Worm (Caenorhabditis elegans) whole organism, mixed stage, embryonic: ENCODE measurements around the gene fbxc-31.
"Not testable (repeated sequence)": the region's sequence is repeated elsewhere in the genome, so short reads cannot be mapped to it uniquely, and the experiment has no call there.

Experiments used
- ceh-43 ChIP-seq: fragments of 200-800 bp; sonication (Bioruptor generic); optimal IDR thresholded peaks from 2 replicates; lab custom pipeline; 2018; ENCODE audit warnings: mild to moderate bottlenecking, missing genetic modification characterization, moderate library complexity, missing compliant biosample characterization
- ces-1 ChIP-seq: fragments of 150-350 bp; optimal IDR thresholded peaks from 2 replicates; lab custom pipeline; 2014; ENCODE audit warnings: missing biosample characterization, missing genetic modification reagents, missing genetic modification characterization
- cnd-1 ChIP-seq: fragments of 200-800 bp; sonication (Bioruptor generic); optimal IDR thresholded peaks from 2 replicates; lab custom pipeline; 2018; ENCODE audit warnings: mild to moderate bottlenecking, missing genetic modification characterization, missing compliant biosample characterization
- elt-3 ChIP-seq: fragments of 150-350 bp; optimal IDR thresholded peaks from 2 replicates; lab custom pipeline; 2014; ENCODE audit warnings: missing biosample characterization, missing genetic modification characterization
- mep-1 ChIP-seq: fragments of 150-350 bp; optimal IDR thresholded peaks from 2 replicates; lab custom pipeline; 2017; ENCODE audit warnings: missing biosample characterization, missing genetic modification reagents, missing genetic modification characterization, inconsistent platforms
- nhr-12 ChIP-seq: fragments of 150-350 bp; optimal IDR thresholded peaks from 2 replicates; lab custom pipeline; 2014; ENCODE audit warnings: missing biosample characterization, missing genetic modification characterization
- nhr-2 ChIP-seq: fragments of 150-350 bp; optimal IDR thresholded peaks from 2 replicates; lab custom pipeline; 2014; ENCODE audit warnings: missing biosample characterization, missing genetic modification characterization
- nhr-237 ChIP-seq: fragments of 150-350 bp; optimal IDR thresholded peaks from 2 replicates; lab custom pipeline; 2014; ENCODE audit warnings: missing biosample characterization, missing genetic modification characterization
- nhr-76 ChIP-seq: sonication (generic microtip); optimal IDR thresholded peaks from 2 replicates; lab custom pipeline; 2017; ENCODE audit warnings: missing biosample characterization, missing genetic modification characterization
- pha-4 ChIP-seq: fragments of 150-350 bp; optimal IDR thresholded peaks from 2 replicates; lab custom pipeline; 2018; ENCODE audit warnings: missing biosample characterization, missing genetic modification reagents, missing genetic modification characterization
- unc-62 ChIP-seq: fragments of 150-350 bp; optimal IDR thresholded peaks from 2 replicates; lab custom pipeline; 2014; ENCODE audit warnings: missing biosample characterization, missing genetic modification reagents, missing genetic modification characterization
- ztf-11 ChIP-seq: fragments of 150-350 bp; optimal IDR thresholded peaks from 2 replicates; lab custom pipeline; 2014; ENCODE audit warnings: missing biosample characterization, missing genetic modification characterization

ce11 chrII:954626-955025 lies 42.8 kb downstream of the fbxc-31 start, which contains the start of gene fbxc-7:
- TF ChIP-seq pha-4; ceh-43 (GFP tag; lab: Kevin White, UChicago); nhr-237; nhr-2 (tag; lab: Kevin White, UChicago); cnd-1 (tag; lab: Kevin White, UChicago); ces-1 (GFP tag; lab: Kevin White, UChicago); ztf-11 (tag; lab: Kevin White, UChicago); mep-1 (tag; lab: Kevin White, UChicago); elt-3 (tag; lab: Kevin White, UChicago); nhr-76 (tag; lab: Kevin White, UChicago); unc-62 (GFP tag; lab: Kevin White, UChicago); nhr-12 (tag; lab: Kevin White, UChicago): not testable (repeated sequence)
